Worm (Caenorhabditis elegans) whole organism, young adult: ENCODE results near the gene polk-1.

Experiments used
- B0019.2 ChIP-seq: fragments of 200-800 bp; sonication (Bioruptor generic); conservative IDR thresholded peaks from 2 replicates; pipeline ENCODE4 v1.3.6; 2022; ENCODE audit warnings: missing genetic modification reagents, missing genetic modification characterization, missing compliant biosample characterization
- B0035.1 ChIP-seq: sonication (generic microtip); optimal IDR thresholded peaks from 2 replicates; lab custom pipeline; 2016; ENCODE audit warnings: missing genetic modification characterization, mild to moderate bottlenecking, missing compliant biosample characterization, missing genotype, missing genetic modification reagents
- B0261.1 ChIP-seq: sonication (generic microtip); optimal IDR thresholded peaks from 2 replicates; lab custom pipeline; 2016; ENCODE audit warnings: mild to moderate bottlenecking, missing genetic modification characterization, moderate library complexity, missing compliant biosample characterization
- F49E8.2 ChIP-seq: sonication (generic microtip); optimal IDR thresholded peaks from 3 replicates; lab custom pipeline; 2017; ENCODE audit warnings: missing genetic modification characterization, mild to moderate bottlenecking, missing compliant biosample characterization, antibody characterized with exemption, moderate library complexity; ENCODE audit not compliant: insufficient read depth
- F52B5.7 ChIP-seq: sonication (generic microtip); optimal IDR thresholded peaks from 2 replicates; lab custom pipeline; 2016; ENCODE audit warnings: mild to moderate bottlenecking, missing genetic modification characterization, missing compliant biosample characterization
- K12H6.12 ChIP-seq: fragments of 200-800 bp; sonication (Bioruptor generic); optimal IDR thresholded peaks from 2 replicates; lab custom pipeline; 2018; ENCODE audit warnings: mild to moderate bottlenecking, missing genetic modification characterization, missing compliant biosample characterization
- T26A5.8 ChIP-seq: sonication (generic microtip); optimal IDR thresholded peaks from 2 replicates; lab custom pipeline; 2016; ENCODE audit warnings: missing genetic modification characterization, missing compliant biosample characterization
- Y53G8AR.9 ChIP-seq: fragments of 200-800 bp; sonication (Bioruptor generic); conservative IDR thresholded peaks from 2 replicates; pipeline ENCODE4 v1.3.6; 2022; ENCODE audit warnings: missing genetic modification reagents, missing genetic modification characterization, missing compliant biosample characterization
- ZK185.1 ChIP-seq: sonication (generic microtip); optimal IDR thresholded peaks from 2 replicates; lab custom pipeline; 2016; ENCODE audit warnings: mild to moderate bottlenecking, missing genetic modification characterization, missing compliant biosample characterization; ENCODE audit not compliant: poor library complexity, severe bottlenecking
- akir-1 ChIP-seq: fragments of 200-800 bp; sonication (Bioruptor generic); optimal IDR thresholded peaks from 2 replicates; lab custom pipeline; 2018; ENCODE audit warnings: mild to moderate bottlenecking, missing genetic modification characterization, moderate library complexity, missing compliant biosample characterization
- ama-1 ChIP-seq, 3 experiments: fragments of 150-350 bp in 1 of 3; sonication (generic microtip) in 2 of 3; optimal IDR thresholded peaks; 2 replicates each; lab custom pipeline; 2014 to 2018; ENCODE audit warnings: missing biosample characterization in 2 of 3, missing genetic modification characterization in 2 of 3, missing genetic modification reagents in 2 of 3
- aptf-3 ChIP-seq: fragments of 200-800 bp; sonication (Bioruptor generic); IDR thresholded peaks from 2 replicates; pipeline ENCODE4 v1.3.6; 2022; ENCODE audit warnings: missing genetic modification characterization, missing compliant biosample characterization
- attf-5 ChIP-seq: fragments of 200-800 bp; sonication (Bioruptor generic); optimal IDR thresholded peaks from 2 replicates; lab custom pipeline; 2018; ENCODE audit warnings: mild to moderate bottlenecking, missing genetic modification characterization, missing compliant biosample characterization
- bed-1 ChIP-seq: fragments of 200-800 bp; sonication (Bioruptor generic); IDR thresholded peaks from 2 replicates; pipeline ENCODE4 v1.3.6; 2022; ENCODE audit warnings: missing genetic modification reagents, missing genetic modification characterization, missing compliant biosample characterization
- ceh-100 ChIP-seq: fragments of 200-800 bp; sonication (Bioruptor generic); IDR thresholded peaks from 2 replicates; pipeline ENCODE4 v1.3.6; 2022; ENCODE audit warnings: missing genetic modification reagents, missing genetic modification characterization, missing compliant biosample characterization
- die-1 ChIP-seq: sonication (generic microtip); optimal IDR thresholded peaks from 2 replicates; lab custom pipeline; 2016; ENCODE audit warnings: missing genotype, mild to moderate bottlenecking, missing genetic modification characterization, missing compliant biosample characterization
- dpl-1 ChIP-seq: fragments of 150-350 bp; optimal IDR thresholded peaks from 2 replicates; lab custom pipeline; 2014; ENCODE audit warnings: missing biosample characterization, missing genetic modification reagents, missing genetic modification characterization
- egrh-3 ChIP-seq: fragments of 200-800 bp; sonication (Bioruptor generic); IDR thresholded peaks from 2 replicates; pipeline ENCODE4 v1.3.6; 2022; ENCODE audit warnings: missing genetic modification reagents, missing genetic modification characterization, missing compliant biosample characterization
- ets-4 ChIP-seq: fragments of 200-800 bp; sonication (Bioruptor generic); optimal IDR thresholded peaks from 2 replicates; lab custom pipeline; 2018; ENCODE audit warnings: mild to moderate bottlenecking, missing genetic modification characterization, missing compliant biosample characterization
- gei-17 ChIP-seq: fragments of 200-800 bp; sonication (Bioruptor generic); optimal IDR thresholded peaks from 2 replicates; lab custom pipeline; 2018; ENCODE audit warnings: mild to moderate bottlenecking, missing genetic modification characterization, missing compliant biosample characterization
- him-1 ChIP-seq: sonication (generic microtip); optimal IDR thresholded peaks from 2 replicates; lab custom pipeline; 2016; ENCODE audit warnings: missing genotype, missing genetic modification reagents, missing genetic modification characterization, missing compliant biosample characterization
- hlh-26 ChIP-seq: fragments of 200-800 bp; sonication (Bioruptor generic); conservative IDR thresholded peaks from 2 replicates; pipeline ENCODE4 v1.3.6; 2022; ENCODE audit warnings: missing genetic modification reagents, missing genetic modification characterization, missing compliant biosample characterization
- hrde-1 ChIP-seq: sonication (generic microtip); optimal IDR thresholded peaks from 2 replicates; lab custom pipeline; 2016; ENCODE audit warnings: missing genetic modification characterization, mild to moderate bottlenecking, missing compliant biosample characterization, moderate library complexity, missing genotype, missing genetic modification reagents, borderline replicate concordance
- let-526 ChIP-seq: fragments of 200-800 bp; sonication (Bioruptor generic); IDR thresholded peaks from 2 replicates; pipeline ENCODE4 v1.3.6; 2022; ENCODE audit warnings: missing genetic modification reagents, missing genetic modification characterization, missing compliant biosample characterization
- lin-26 ChIP-seq: fragments of 200-800 bp; sonication (Bioruptor generic); IDR thresholded peaks from 2 replicates; pipeline ENCODE4 v1.3.6; 2022; ENCODE audit warnings: missing genetic modification reagents, missing genetic modification characterization, missing compliant biosample characterization
- lin-40 ChIP-seq: sonication (generic microtip); optimal IDR thresholded peaks from 2 replicates; lab custom pipeline; 2016; ENCODE audit warnings: missing genetic modification characterization, mild to moderate bottlenecking, missing compliant biosample characterization, missing genotype, missing genetic modification reagents
- lin-54 ChIP-seq: fragments of 200-800 bp; sonication (Bioruptor generic); optimal IDR thresholded peaks from 2 replicates; lab custom pipeline; 2018; ENCODE audit warnings: mild to moderate bottlenecking, missing genetic modification characterization, missing compliant biosample characterization
- lir-1 ChIP-seq: fragments of 200-800 bp; sonication (Bioruptor generic); conservative IDR thresholded peaks from 2 replicates; pipeline ENCODE4 v1.3.6; 2022; ENCODE audit warnings: missing genetic modification reagents, missing genetic modification characterization, missing compliant biosample characterization
- lsl-1 ChIP-seq: fragments of 200-800 bp; sonication (Bioruptor generic); optimal IDR thresholded peaks from 2 replicates; lab custom pipeline; 2018; ENCODE audit warnings: mild to moderate bottlenecking, missing genetic modification characterization, moderate library complexity, missing compliant biosample characterization
- madf-10 ChIP-seq: sonication (generic microtip); optimal IDR thresholded peaks from 2 replicates; lab custom pipeline; 2016; ENCODE audit warnings: mild to moderate bottlenecking, missing genetic modification characterization, missing compliant biosample characterization
- madf-8 ChIP-seq: fragments of 200-800 bp; sonication (Bioruptor generic); conservative IDR thresholded peaks from 2 replicates; pipeline ENCODE4 v1.3.6; 2022; ENCODE audit warnings: missing genetic modification reagents, missing genetic modification characterization, missing compliant biosample characterization
- mxl-1 ChIP-seq: sonication (generic microtip); optimal IDR thresholded peaks from 2 replicates; lab custom pipeline; 2016; ENCODE audit warnings: missing genetic modification characterization, missing compliant biosample characterization
- nfyb-1 ChIP-seq: fragments of 200-800 bp; sonication (Bioruptor generic); IDR thresholded peaks from 2 replicates; pipeline ENCODE4 v1.3.6; 2022; ENCODE audit warnings: missing genetic modification reagents, missing genetic modification characterization, missing compliant biosample characterization
- nhr-120 ChIP-seq: fragments of 200-800 bp; sonication (Bioruptor generic); IDR thresholded peaks from 2 replicates; pipeline ENCODE4 v1.3.6; 2022; ENCODE audit warnings: missing genetic modification characterization, missing compliant biosample characterization
- pbrm-1 ChIP-seq: fragments of 200-800 bp; sonication (Bioruptor generic); IDR thresholded peaks from 2 replicates; pipeline ENCODE4 v1.3.6; 2022; ENCODE audit warnings: missing genetic modification reagents, missing genetic modification characterization, missing compliant biosample characterization
- pha-4 ChIP-seq: fragments of 150-350 bp; sonication (generic microtip); optimal IDR thresholded peaks from 2 replicates; lab custom pipeline; 2014; ENCODE audit warnings: missing biosample characterization, missing genetic modification reagents, missing genetic modification characterization
- rpc-1 ChIP-seq, 2 experiments: fragments of 150-350 bp in 1 of 2; sonication (generic microtip) in 1 of 2; optimal IDR thresholded peaks; 2 replicates each; lab custom pipeline; 2014 to 2018; ENCODE audit warnings: missing biosample characterization in 1 of 2, missing genetic modification characterization in 1 of 2, missing genetic modification reagents in 1 of 2, missing genotype in 1 of 2
- snpc-3.4 ChIP-seq: sonication (generic microtip); optimal IDR thresholded peaks from 2 replicates; lab custom pipeline; 2017; ENCODE audit warnings: missing genetic modification characterization, mild to moderate bottlenecking, missing compliant biosample characterization, antibody characterized with exemption, moderate library complexity, missing genotype, missing genetic modification reagents
- snpc-4 ChIP-seq, 5 experiments: fragments of 150-350 bp in 1 of 5; sonication (generic microtip) in 4 of 5; optimal IDR thresholded peaks; 2 replicates each; lab custom pipeline; 2014 to 2018; ENCODE audit warnings: missing genetic modification characterization in 5 of 5, missing biosample characterization in 3 of 5, antibody characterized with exemption in 2 of 5, mild to moderate bottlenecking in 2 of 5, missing compliant biosample characterization in 2 of 5, missing genotype in 2 of 5, moderate library complexity in 2 of 5, missing genetic modification reagents in 1 of 5
- sptf-2 ChIP-seq: fragments of 200-800 bp; sonication (Bioruptor generic); optimal IDR thresholded peaks from 2 replicates; lab custom pipeline; 2018; ENCODE audit warnings: mild to moderate bottlenecking, missing genetic modification characterization, missing compliant biosample characterization
- tbp1 ChIP-seq: fragments of 200-800 bp; sonication (Bioruptor generic); optimal IDR thresholded peaks from 2 replicates; lab custom pipeline; 2018; ENCODE audit warnings: mild to moderate bottlenecking, missing genetic modification characterization, missing compliant biosample characterization
- tlf-1 ChIP-seq: fragments of 200-800 bp; sonication (Bioruptor generic); optimal IDR thresholded peaks from 2 replicates; lab custom pipeline; 2018; ENCODE audit warnings: mild to moderate bottlenecking, missing genetic modification characterization, missing compliant biosample characterization
- unc-130 ChIP-seq: sonication (generic microtip); optimal IDR thresholded peaks from 2 replicates; lab custom pipeline; 2016; ENCODE audit warnings: missing genetic modification reagents, missing genetic modification characterization, missing compliant biosample characterization
- zfh-2 ChIP-seq: fragments of 200-800 bp; sonication (Bioruptor generic); conservative IDR thresholded peaks from 2 replicates; pipeline ENCODE4 v1.3.6; 2022; ENCODE audit warnings: missing genetic modification reagents, missing genetic modification characterization, missing compliant biosample characterization
- zim-3 ChIP-seq: sonication (generic microtip); optimal IDR thresholded peaks from 2 replicates; lab custom pipeline; 2017; ENCODE audit warnings: mild to moderate bottlenecking, missing genetic modification characterization, moderate library complexity, missing compliant biosample characterization
- ztf-25 ChIP-seq: fragments of 200-800 bp; sonication (Bioruptor generic); IDR thresholded peaks from 2 replicates; pipeline ENCODE4 v1.3.6; 2022; ENCODE audit warnings: missing genetic modification reagents, missing genetic modification characterization, missing compliant biosample characterization
- ztf-6 ChIP-seq: fragments of 200-800 bp; sonication (Bioruptor generic); IDR thresholded peaks from 2 replicates; pipeline ENCODE4 v1.3.6; 2022; ENCODE audit warnings: missing genetic modification reagents, missing genetic modification characterization, missing compliant biosample characterization

polk-1 gene

ce11 chrIII:8653457-8653856 is 25.1 kb upstream of the polk-1 start (continued):
- TF ChIP-seq B0019.2 (no peak), tlf-1 (GFP tag; lab: Kevin White, UChicago) (no peak), F52B5.7 (tag; lab: Kevin White, UChicago) (no peak), ets-4 (GFP tag; lab: Kevin White, UChicago) (no peak), unc-130 (GFP tag; lab: Kevin White, UChicago) (no peak), K12H6.12 (tag; lab: Kevin White, UChicago) (no peak), zfh-2 (no peak), madf-10 (tag; lab: Kevin White, UChicago) (no peak), Y53G8AR.9 (GFP tag; lab: Robert Waterston, UW) (no peak), lin-40 (tag; lab: Kevin White, UChicago) (no peak), bed-1 (GFP tag; lab: Robert Waterston, UW) (no peak), ceh-100 (GFP tag; lab: Robert Waterston, UW) (no peak), attf-5 (GFP tag; lab: Kevin White, UChicago) (no peak), pbrm-1 (no peak), B0261.1 (tag; lab: Kevin White, UChicago) (peak; percentile 50), hrde-1 (no peak), zim-3 (tag; lab: Kevin White, UChicago) (no peak), die-1 (tag; lab: Kevin White, UChicago) (peak; percentile 25), gei-17 (GFP tag; lab: Kevin White, UChicago) (no peak), aptf-3 (GFP tag; lab: Robert Waterston, UW) (no peak), tbp1 (GFP tag; lab: Kevin White, UChicago) (peak; percentile 88), snpc-3.4 (peak; percentile 17), ama-1 (optimal IDR thresholded peaks at IDR 0.05; lab: Kevin White, UChicago) (no peak), ama-1 (GFP tag; optimal IDR thresholded peaks at IDR 0.05; lab: Kevin White, UChicago) (no peak), F49E8.2 (tag; lab: Kevin White, UChicago) (no peak), lir-1 (GFP tag; lab: Robert Waterston, UW) (no peak), nfyb-1 (peak; percentile 60; the same call in 1 of the 2 replicates), ztf-25 (GFP tag; lab: Robert Waterston, UW) (no peak), lin-54 (GFP tag; lab: Kevin White, UChicago) (no peak), sptf-2 (GFP tag; lab: Kevin White, UChicago) (no peak), ztf-6 (no peak), rpc-1 (optimal IDR thresholded peaks at IDR 0.05; lab: Kevin White, UChicago) (peak; percentile 52), rpc-1 (tag; optimal IDR thresholded peaks at IDR 0.05; lab: Kevin White, UChicago) (peak; percentile 76), egrh-3 (GFP tag; lab: Robert Waterston, UW) (no peak), T26A5.8 (tag; lab: Kevin White, UChicago) (no peak), lsl-1 (GFP tag; lab: Kevin White, UChicago) (no peak), B0035.1 (tag; lab: Kevin White, UChicago) (no peak), pha-4 (no peak), let-526 (no peak), nhr-120 (GFP tag; lab: Robert Waterston, UW) (no peak), mxl-1 (no peak), dpl-1 (GFP tag; lab: Kevin White, UChicago) (no peak), hlh-26 (GFP tag; lab: Robert Waterston, UW) (no peak), him-1 (tag; lab: Kevin White, UChicago) (peak; percentile 39), akir-1 (no peak), snpc-4 (GFP tag; optimal IDR thresholded peaks at IDR 0.05; lab: Kevin White, UChicago) (no peak), snpc-4 (tag; optimal IDR thresholded peaks at IDR 0.05; lab: Kevin White, UChicago) (no peak), madf-8 (GFP tag; lab: Robert Waterston, UW) (no peak), lin-26 (GFP tag; lab: Robert Waterston, UW) (peak; percentile 57; the same call in 1 of the 2 replicates), ZK185.1 (tag; lab: Kevin White, UChicago) (no peak)
